Worm (Caenorhabditis elegans): ENCODE data around the gene mppb-1.

Gene mppb-1

ce11 chrIV:9088294-9088693, 13.8 kb downstream of the mppb-1 start, which contains the start of gene msa-1:
Gene msa-1, plus strand, starts transcription at chrIV:9088594.
- TF ChIP-seq egl-5 (tag; optimal IDR thresholded peaks at IDR 0.05) (peak; percentile 2), zag-1 (tag; optimal IDR thresholded peaks at IDR 0.05) (no peak)

- TF ChIP-seq nhr-25 (tag; optimal IDR thresholded peaks at IDR 0.05) (peak; percentile 42), ceh-82 (tag; optimal IDR thresholded peaks at IDR 0.05) (no peak), jun-1 (tag; optimal IDR thresholded peaks at IDR 0.05) (no peak), ceh-9 (tag; optimal IDR thresholded peaks at IDR 0.05) (no peak), ztf-4 (tag; optimal IDR thresholded peaks at IDR 0.05) (no peak), elt-2 (tag; optimal IDR thresholded peaks at IDR 0.05) (no peak), elt-1 (tag; optimal IDR thresholded peaks at IDR 0.05) (peak; percentile 12), ztf-11 (tag; optimal IDR thresholded peaks at IDR 0.05) (no peak), daf-12 (tag; optimal IDR thresholded peaks at IDR 0.05) (no peak), nhr-77 (tag; optimal IDR thresholded peaks at IDR 0.05) (no peak), ama-1 (optimal IDR thresholded peaks at IDR 0.05) (peak; percentile 6), tbx-2 (tag; optimal IDR thresholded peaks at IDR 0.05) (no peak), lsy-12 (tag; optimal IDR thresholded peaks at IDR 0.05) (no peak), nhr-12 (tag; optimal IDR thresholded peaks at IDR 0.05) (no peak), ceh-16 (tag; optimal IDR thresholded peaks at IDR 0.05) (no peak)
Measured at ce11 chrIV:9090538-9091195, 16.2 kb downstream of the mppb-1 start.

- TF ChIP-seq unc-39 (tag; optimal IDR thresholded peaks at IDR 0.05), result no peak
- no peak for TF ChIP-seq snpc-4 (tag; optimal IDR thresholded peaks at IDR 0.05)
- TF ChIP-seq lin-15B (tag; optimal IDR thresholded peaks at IDR 0.05), result no peak
- TF ChIP-seq fkh-10 (GFP tag; optimal IDR thresholded peaks at IDR 0.05), result peak; percentile 82
- no peak for TF ChIP-seq egl-5 (tag; optimal IDR thresholded peaks at IDR 0.05)
- no peak for TF ChIP-seq ceh-28 (tag; optimal IDR thresholded peaks at IDR 0.05)
- peak; percentile 8 for TF ChIP-seq nfya-1 (tag; optimal IDR thresholded peaks at IDR 0.05; ENCODE audit: insufficient read depth)
- no peak for TF ChIP-seq mml-1 (tag; optimal IDR thresholded peaks at IDR 0.05)
Measured at ce11 chrIV:9092011-9092410, 17.5 kb downstream of the mppb-1 start.

- TF ChIP-seq unc-62 (GFP tag; optimal IDR thresholded peaks at IDR 0.05), result no peak
- TF ChIP-seq ztf-11 (tag; optimal IDR thresholded peaks at IDR 0.05), result no peak
- no peak for TF ChIP-seq nhr-23 (tag; optimal IDR thresholded peaks at IDR 0.05)
- no peak for TF ChIP-seq sea-2 (GFP tag; optimal IDR thresholded peaks at IDR 0.05)
- no peak for TF ChIP-seq ztf-4 (tag; optimal IDR thresholded peaks at IDR 0.05)
Measured at ce11 chrIV:9093932-9094331, 19.5 kb downstream of the mppb-1 start, which contains the start of gene lpl-1. Gene lpl-1, minus strand, starts transcription at chrIV:9094032.

- no peak for TF ChIP-seq R02D3.7 (tag; optimal IDR thresholded peaks at IDR 0.05)
- TF ChIP-seq hmg-11 (tag; optimal IDR thresholded peaks at IDR 0.05), result no peak
- no peak for TF ChIP-seq ceh-9 (tag; optimal IDR thresholded peaks at IDR 0.05)
- TF ChIP-seq aly-2 (tag; optimal IDR thresholded peaks at IDR 0.05), result no peak
- TF ChIP-seq ZK546.5 (tag; optimal IDR thresholded peaks at IDR 0.05), result no peak
- no peak for TF ChIP-seq nhr-23 (tag; optimal IDR thresholded peaks at IDR 0.05)
- no peak for TF ChIP-seq nhr-28 (tag; optimal IDR thresholded peaks at IDR 0.05)
- TF ChIP-seq fkh-2 (tag; optimal IDR thresholded peaks at IDR 0.05), result no peak
- no peak for TF ChIP-seq nhr-76 (tag; optimal IDR thresholded peaks at IDR 0.05)
- no peak for TF ChIP-seq sea-2 (GFP tag; optimal IDR thresholded peaks at IDR 0.05)
- TF ChIP-seq lin-39 (tag; optimal IDR thresholded peaks at IDR 0.05), result no peak
- no peak for TF ChIP-seq elt-1 (tag; optimal IDR thresholded peaks at IDR 0.05)
- TF ChIP-seq jun-1 (tag; optimal IDR thresholded peaks at IDR 0.05), result no peak
- no peak for TF ChIP-seq elt-3 (tag; optimal IDR thresholded peaks at IDR 0.05)
- no peak for TF ChIP-seq pha-4 (tag; optimal IDR thresholded peaks at IDR 0.05)
- TF ChIP-seq eor-1 (tag; optimal IDR thresholded peaks at IDR 0.05), result no peak
- TF ChIP-seq lin-15B (tag; optimal IDR thresholded peaks at IDR 0.05), result no peak
Measured at ce11 chrIV:9094356-9094755, 19.9 kb downstream of the mppb-1 start, which contains the start of gene mrpl-42. Gene mrpl-42, minus strand, starts transcription at chrIV:9094456.
